Fruit fly (Drosophila melanogaster) whole organism, prepupa: ENCODE data around the gene CG3213.

ENCODE experiments used
- Blimp-1 ChIP-seq: fragments of 200-800 bp; sonication (Bioruptor generic); optimal IDR thresholded peaks from 3 replicates; lab custom pipeline; 2017; ENCODE audit warnings: missing biosample characterization, missing genetic modification characterization, mild to moderate bottlenecking, moderate library complexity, missing genetic modification reagents
- CG10631 ChIP-seq: fragments of 200-800 bp; sonication (Bioruptor generic); optimal IDR thresholded peaks from 2 replicates; lab custom pipeline; 2016; ENCODE audit warnings: missing biosample characterization, missing genetic modification characterization
- CG10669 ChIP-seq: fragments of 200-800 bp; sonication (Bioruptor generic); optimal IDR thresholded peaks from 3 replicates; lab custom pipeline; 2018; ENCODE audit warnings: missing biosample characterization, mild to moderate bottlenecking, missing genetic modification characterization, moderate library complexity
- CG11294 ChIP-seq: fragments of 200-800 bp; sonication (Bioruptor generic); IDR thresholded peaks from 2 replicates; pipeline ENCODE4 v1.3.6; 2022; ENCODE audit warnings: missing biosample characterization, missing genetic modification characterization
- CG11762 ChIP-seq: fragments of 200-800 bp; sonication (Bioruptor generic); optimal IDR thresholded peaks from 3 replicates; lab custom pipeline; 2016; ENCODE audit warnings: missing biosample characterization, missing genetic modification characterization; ENCODE audit not compliant: insufficient read depth
- CG11902 ChIP-seq: fragments of 200-800 bp; sonication (Bioruptor generic); optimal IDR thresholded peaks from 3 replicates; lab custom pipeline; 2016; ENCODE audit warnings: missing biosample characterization, missing genetic modification characterization
- CG15336 ChIP-seq: fragments of 200-800 bp; sonication (Bioruptor generic); IDR thresholded peaks from 2 replicates; pipeline ENCODE4 v1.3.6; 2022; ENCODE audit warnings: missing biosample characterization, missing genetic modification characterization
- CG1621 ChIP-seq: fragments of 200-800 bp; sonication (Bioruptor generic); optimal IDR thresholded peaks from 3 replicates; lab custom pipeline; 2018; ENCODE audit warnings: missing biosample characterization, mild to moderate bottlenecking, missing genetic modification characterization
- CG16779 ChIP-seq: fragments of 200-800 bp; sonication (Bioruptor generic); optimal IDR thresholded peaks from 3 replicates; lab custom pipeline; 2017; ENCODE audit warnings: missing biosample characterization, mild to moderate bottlenecking, missing genetic modification characterization
- CG3032 ChIP-seq: fragments of 200-800 bp; optimal IDR thresholded peaks from 2 replicates; lab custom pipeline; 2019; ENCODE audit warnings: missing biosample characterization, mild to moderate bottlenecking, missing genetic modification characterization, moderate library complexity
- CG32006 ChIP-seq: fragments of 200-800 bp; sonication (Bioruptor generic); optimal IDR thresholded peaks from 3 replicates; lab custom pipeline; 2017; ENCODE audit warnings: missing biosample characterization, mild to moderate bottlenecking, missing genetic modification characterization
- CG34406 ChIP-seq: fragments of 200-800 bp; sonication (Bioruptor generic); optimal IDR thresholded peaks from 3 replicates; lab custom pipeline; 2016; ENCODE audit warnings: missing biosample characterization, missing genetic modification characterization
- CG3919 ChIP-seq: fragments of 200-800 bp; sonication (Bioruptor generic); optimal IDR thresholded peaks from 3 replicates; lab custom pipeline; 2016; ENCODE audit warnings: missing biosample characterization, missing genetic modification characterization
- CG6276 ChIP-seq: fragments of 200-800 bp; sonication (Bioruptor generic); optimal IDR thresholded peaks from 2 replicates; lab custom pipeline; 2017; ENCODE audit warnings: missing biosample characterization, mild to moderate bottlenecking, missing genetic modification characterization
- CG6792 ChIP-seq: fragments of 200-800 bp; sonication (Bioruptor generic); optimal IDR thresholded peaks from 3 replicates; lab custom pipeline; 2016; ENCODE audit warnings: missing biosample characterization, missing genetic modification characterization
- CG6854 ChIP-seq: fragments of 200-800 bp; sonication (Bioruptor generic); optimal IDR thresholded peaks from 2 replicates; lab custom pipeline; 2017; ENCODE audit warnings: missing biosample characterization, mild to moderate bottlenecking, missing genetic modification characterization
- CG8119 ChIP-seq: fragments of 200-800 bp; sonication (Bioruptor generic); IDR thresholded peaks from 3 replicates; pipeline ENCODE4 v1.3.6; 2022; ENCODE audit warnings: missing biosample characterization, missing genetic modification characterization
- CG8319 ChIP-seq: fragments of 200-800 bp; sonication (Bioruptor generic); optimal IDR thresholded peaks from 3 replicates; lab custom pipeline; 2016; ENCODE audit warnings: missing biosample characterization, missing genetic modification characterization
- CG9139 ChIP-seq: fragments of 200-800 bp; sonication (Bioruptor generic); optimal IDR thresholded peaks from 3 replicates; lab custom pipeline; 2017; ENCODE audit warnings: missing biosample characterization, mild to moderate bottlenecking, missing genetic modification characterization
- Eip75B ChIP-seq: fragments of 200-800 bp; sonication (Bioruptor generic); optimal IDR thresholded peaks from 3 replicates; lab custom pipeline; 2016; ENCODE audit warnings: missing biosample characterization, missing genetic modification characterization
- Eip78C ChIP-seq: fragments of 200-800 bp; sonication (Bioruptor generic); peaks from one replicate; lab custom pipeline; 2016; ENCODE audit warnings: missing biosample characterization, missing genetic modification characterization
- Eip93F ChIP-seq: fragments of 200-800 bp; sonication (Bioruptor generic); optimal IDR thresholded peaks from 2 replicates; lab custom pipeline; 2016; ENCODE audit warnings: missing biosample characterization, mild to moderate bottlenecking, missing genetic modification characterization
- Hr39 ChIP-seq: fragments of 200-800 bp; sonication (Bioruptor generic); optimal IDR thresholded peaks from 2 replicates; lab custom pipeline; 2016; ENCODE audit warnings: missing biosample characterization, missing genetic modification characterization
- Hr4 ChIP-seq: fragments of 200-800 bp; sonication (Bioruptor generic); optimal IDR thresholded peaks from 3 replicates; lab custom pipeline; 2016; ENCODE audit warnings: missing biosample characterization, missing genetic modification characterization
- Lpt ChIP-seq: fragments of 200-800 bp; sonication (Bioruptor generic); optimal IDR thresholded peaks from 3 replicates; lab custom pipeline; 2016; ENCODE audit warnings: missing biosample characterization, missing genetic modification characterization
- Met ChIP-seq: fragments of 200-800 bp; sonication (Bioruptor generic); optimal IDR thresholded peaks from 3 replicates; lab custom pipeline; 2016; ENCODE audit warnings: missing biosample characterization, missing genetic modification characterization
- OdsH ChIP-seq: fragments of 200-800 bp; sonication (Bioruptor generic); optimal IDR thresholded peaks from 3 replicates; lab custom pipeline; 2016; ENCODE audit warnings: missing biosample characterization, missing genetic modification characterization
- Smox ChIP-seq: fragments of 200-800 bp; sonication (Bioruptor generic); optimal IDR thresholded peaks from 3 replicates; lab custom pipeline; 2016; ENCODE audit warnings: missing biosample characterization, missing genetic modification characterization
- Sox14 ChIP-seq: fragments of 200-800 bp; sonication (Bioruptor generic); optimal IDR thresholded peaks from 3 replicates; lab custom pipeline; 2016; ENCODE audit warnings: missing biosample characterization, missing genetic modification characterization
- achi ChIP-seq: fragments of 200-800 bp; sonication (Bioruptor generic); optimal IDR thresholded peaks from 3 replicates; lab custom pipeline; 2016; ENCODE audit warnings: missing biosample characterization, missing genetic modification characterization
- acj6 ChIP-seq: fragments of 200-800 bp; sonication (Bioruptor generic); optimal IDR thresholded peaks from 3 replicates; lab custom pipeline; 2016; ENCODE audit warnings: missing biosample characterization, missing genetic modification characterization
- cyc ChIP-seq: fragments of 200-800 bp; sonication (Bioruptor generic); optimal IDR thresholded peaks from 3 replicates; lab custom pipeline; 2016; ENCODE audit warnings: missing biosample characterization, missing genetic modification characterization
- dac ChIP-seq: fragments of 200-800 bp; sonication (Bioruptor generic); optimal IDR thresholded peaks from 2 replicates; lab custom pipeline; 2017; ENCODE audit warnings: missing biosample characterization, mild to moderate bottlenecking, missing genetic modification characterization
- dsx ChIP-seq: fragments of 200-800 bp; optimal IDR thresholded peaks from 3 replicates; lab custom pipeline; 2019; ENCODE audit warnings: missing biosample characterization, mild to moderate bottlenecking, missing genetic modification characterization, moderate library complexity; ENCODE audit not compliant: poor library complexity, severe bottlenecking
- eg ChIP-seq: fragments of 200-800 bp; sonication (Bioruptor generic); IDR thresholded peaks from 3 replicates; pipeline ENCODE4 v1.3.6; 2022; ENCODE audit warnings: missing biosample characterization, missing genetic modification characterization
- esn ChIP-seq: fragments of 200-800 bp; sonication (Bioruptor generic); optimal IDR thresholded peaks from 2 replicates; lab custom pipeline; 2016; ENCODE audit warnings: missing biosample characterization, mild to moderate bottlenecking, missing genetic modification characterization, moderate library complexity
- fd59A ChIP-seq: fragments of 200-800 bp; sonication (Bioruptor generic); optimal IDR thresholded peaks from 2 replicates; lab custom pipeline; 2017; ENCODE audit warnings: missing biosample characterization, mild to moderate bottlenecking, missing genetic modification characterization, missing genetic modification reagents
- fd85E ChIP-seq: fragments of 200-800 bp; sonication (Bioruptor generic); optimal IDR thresholded peaks from 3 replicates; lab custom pipeline; 2016; ENCODE audit warnings: missing biosample characterization, missing genetic modification characterization
- lz ChIP-seq: fragments of 200-800 bp; sonication (Bioruptor generic); optimal IDR thresholded peaks from 3 replicates; lab custom pipeline; 2016; ENCODE audit warnings: missing biosample characterization, missing genetic modification characterization
- net ChIP-seq: fragments of 200-800 bp; sonication (Bioruptor generic); optimal IDR thresholded peaks from 3 replicates; lab custom pipeline; 2016; ENCODE audit warnings: missing biosample characterization, missing genetic modification characterization
- spab ChIP-seq: fragments of 200-800 bp; sonication (Bioruptor generic); optimal IDR thresholded peaks from 2 replicates; lab custom pipeline; 2017; ENCODE audit warnings: missing biosample characterization, mild to moderate bottlenecking, missing genetic modification characterization, missing genetic modification reagents
- svp ChIP-seq: fragments of 200-800 bp; sonication (Bioruptor generic); peaks from one replicate; lab custom pipeline; 2016; ENCODE audit warnings: missing biosample characterization, missing genetic modification characterization
- topi ChIP-seq: fragments of 200-800 bp; sonication (Bioruptor generic); optimal IDR thresholded peaks from 3 replicates; lab custom pipeline; 2016; ENCODE audit warnings: missing biosample characterization, missing genetic modification characterization
- vri ChIP-seq: fragments of 200-800 bp; sonication (Bioruptor generic); optimal IDR thresholded peaks from 3 replicates; lab custom pipeline; 2016; ENCODE audit warnings: missing biosample characterization, mild to moderate bottlenecking, missing genetic modification characterization

Gene CG3213

DNA sequence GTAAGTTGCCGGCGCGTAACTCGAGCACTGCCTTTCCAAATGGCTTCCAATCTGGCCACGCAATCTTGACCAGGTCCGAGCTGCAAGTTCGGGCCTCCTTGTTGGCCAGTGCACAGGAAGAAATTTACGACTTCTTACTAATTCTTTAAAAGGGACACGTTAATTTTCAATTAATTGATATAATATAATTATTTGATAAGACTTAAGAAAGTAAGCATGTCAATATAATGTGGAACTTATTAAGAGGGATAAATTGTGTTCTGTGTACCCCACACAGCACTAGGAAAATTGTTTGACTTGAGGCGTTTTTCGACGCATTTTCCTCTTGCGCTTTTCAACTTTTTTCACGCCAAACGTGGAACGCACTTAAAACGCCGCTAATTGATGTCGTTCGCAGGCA is 33.9 kb downstream of the CG3213 start (continued):
- TF ChIP-seq CG11762 (GFP tag; lab: Kevin White, UChicago) (no peak), eg (GFP tag; lab: Robert Waterston, UW) (peak; percentile 44; the same call in 2 of the 3 replicates), CG32006 (peak; percentile 69), Eip75B (no peak), achi (GFP tag; lab: Kevin White, UChicago) (no peak), Sox14 (GFP tag; lab: Kevin White, UChicago) (no peak), Hr39 (no peak), CG6276 (GFP tag; lab: Kevin White, UChicago) (peak; percentile 36), CG3919 (GFP tag; lab: Kevin White, UChicago) (no peak), Hr4 (GFP tag; lab: Kevin White, UChicago) (peak; percentile 62), Blimp-1 (no peak), CG1621 (no peak), esn (GFP tag; lab: Kevin White, UChicago) (no peak), Met (GFP tag; lab: Kevin White, UChicago) (no peak), CG16779 (tag; lab: Kevin White, UChicago) (no peak), Eip78C (GFP tag; lab: Kevin White, UChicago) (peak; percentile 30), CG10669 (GFP tag; lab: Kevin White, UChicago) (no peak), svp (GFP tag; lab: Kevin White, UChicago) (peak; percentile 10), vri (GFP tag; lab: Kevin White, UChicago) (no peak), CG8319 (GFP tag; lab: Kevin White, UChicago) (no peak), dac (peak; percentile 13), dsx (GFP tag; lab: Kevin White, UChicago) (no peak), Lpt (GFP tag; lab: Kevin White, UChicago) (peak; percentile 11), CG34406 (GFP tag; lab: Kevin White, UChicago) (no peak), CG15336 (GFP tag; lab: Robert Waterston, UW) (peak; percentile 66)

DNA sequence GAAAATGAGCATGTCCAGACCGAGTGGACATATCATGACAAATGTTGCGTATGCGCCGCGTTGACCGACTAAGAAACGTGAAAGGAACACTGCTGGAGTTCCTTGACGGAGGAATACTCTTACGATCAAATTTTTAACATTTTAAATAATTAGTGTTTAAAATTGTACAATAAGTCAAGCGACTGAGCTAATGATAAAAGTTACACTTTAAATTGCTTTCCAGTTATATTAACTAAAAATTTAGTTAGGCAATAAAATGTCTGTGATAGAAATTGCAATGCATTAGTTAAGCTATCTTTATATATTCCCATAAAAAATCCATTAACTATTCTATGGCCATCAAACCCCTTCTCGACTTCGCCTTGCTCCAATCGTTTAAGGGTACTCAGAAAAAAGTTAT is 34.7 kb downstream of the CG3213 start:
- TF ChIP-seq svp (GFP tag; lab: Kevin White, UChicago) (peak; percentile 19), CG11902 (GFP tag; lab: Kevin White, UChicago) (no peak), CG8119 (peak; percentile 21; the same call in 1 of the 3 replicates), CG16779 (tag; lab: Kevin White, UChicago) (no peak), CG15336 (GFP tag; lab: Robert Waterston, UW) (peak; percentile 28; the same call in 1 of the 2 replicates), Hr4 (GFP tag; lab: Kevin White, UChicago) (peak; percentile 26), CG6854 (GFP tag; lab: Kevin White, UChicago) (no peak), acj6 (GFP tag; lab: Kevin White, UChicago) (no peak), CG32006 (peak; percentile 54), Smox (GFP tag; lab: Kevin White, UChicago) (no peak), Eip78C (GFP tag; lab: Kevin White, UChicago) (peak; percentile 52)

DNA sequence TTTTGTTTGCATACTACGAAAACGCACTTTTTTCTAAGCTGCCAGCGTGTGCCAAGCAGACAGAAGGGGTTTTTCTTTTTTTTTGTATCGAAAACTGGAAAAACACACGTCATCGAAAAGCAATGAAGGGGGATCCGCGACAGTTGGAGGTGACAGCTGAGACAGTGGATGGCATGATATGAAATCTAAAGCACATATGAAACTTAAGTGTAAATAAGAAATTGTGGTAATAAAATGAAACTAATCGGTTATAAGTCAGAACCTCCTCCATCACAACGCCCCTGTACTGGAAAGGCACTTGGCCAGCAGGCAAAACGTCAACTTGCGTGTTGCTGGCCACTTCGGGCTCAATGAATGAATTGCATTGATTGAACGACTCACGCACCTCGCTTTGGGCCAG is 35.8 kb downstream of the CG3213 start:
- TF ChIP-seq CG32006 (peak; percentile 28), dac (no peak), CG8119 (0 out of 3 replicates have a peak, but pooled peaks have one; percentile 30), net (GFP tag; lab: Kevin White, UChicago) (no peak), CG6276 (GFP tag; lab: Kevin White, UChicago) (peak; percentile 3), CG15336 (GFP tag; lab: Robert Waterston, UW) (peak; percentile 57; the same call in 1 of the 2 replicates), eg (GFP tag; lab: Robert Waterston, UW) (peak; percentile 57; the same call in 1 of the 3 replicates), esn (GFP tag; lab: Kevin White, UChicago) (no peak), svp (GFP tag; lab: Kevin White, UChicago) (no peak)
- TF ChIP-seq, all 60 proteins: peak for 5

DNA sequence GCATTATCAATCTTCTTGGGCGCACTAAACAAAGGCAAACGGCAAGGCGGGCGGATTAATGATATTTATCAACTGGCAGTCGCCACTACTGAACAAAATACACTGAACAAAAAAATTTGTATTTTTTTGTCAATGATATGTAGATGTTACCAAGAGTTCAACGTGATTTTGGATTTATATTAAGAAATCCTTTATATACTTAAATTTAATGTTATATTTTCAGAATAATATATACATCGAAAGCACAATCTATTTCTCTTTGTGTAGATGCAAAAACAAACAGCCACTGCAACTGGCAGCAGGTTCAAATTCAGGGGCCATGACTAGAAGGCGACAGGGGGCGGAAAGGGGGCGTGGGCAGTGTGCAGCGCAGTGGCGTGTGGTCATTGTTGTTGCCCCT is 36.7 kb downstream of the CG3213 start:
- TF ChIP-seq acj6 (GFP tag; lab: Kevin White, UChicago), result peak; percentile 21
- peak; percentile 54 for TF ChIP-seq CG10669 (GFP tag; lab: Kevin White, UChicago)
- TF ChIP-seq eg (GFP tag; lab: Robert Waterston, UW), result peak; percentile 90
- TF ChIP-seq Lpt (GFP tag; lab: Kevin White, UChicago), result peak; percentile 45
- TF ChIP-seq OdsH (GFP tag; lab: Kevin White, UChicago), result peak; percentile 59
- TF ChIP-seq spab (GFP tag; lab: Kevin White, UChicago), result peak; percentile 34
- TF ChIP-seq CG6792, result peak; percentile 28
- TF ChIP-seq cyc (GFP tag; lab: Kevin White, UChicago), result no peak
- TF ChIP-seq CG6276 (GFP tag; lab: Kevin White, UChicago), result peak; percentile 72
- TF ChIP-seq CG1621, result no peak
- TF ChIP-seq Eip75B, result no peak
- peak; percentile 84 for TF ChIP-seq Eip78C (GFP tag; lab: Kevin White, UChicago)
- TF ChIP-seq Eip93F (GFP tag; lab: Kevin White, UChicago), result no peak
- TF ChIP-seq fd59A (GFP tag; lab: Kevin White, UChicago), result peak; percentile 28
- peak; percentile 22 for TF ChIP-seq CG9139 (GFP tag; lab: Kevin White, UChicago)
- TF ChIP-seq lz (GFP tag; lab: Kevin White, UChicago), result no peak
- no peak for TF ChIP-seq fd85E (GFP tag; lab: Kevin White, UChicago)
- TF ChIP-seq topi (GFP tag; lab: Kevin White, UChicago), result no peak
- TF ChIP-seq CG8119, result peak; percentile 90
- peak; percentile 50 for TF ChIP-seq CG10631 (GFP tag; lab: Kevin White, UChicago)
- TF ChIP-seq CG11294 (GFP tag; lab: Robert Waterston, UW), result peak; percentile 69
- no peak for TF ChIP-seq CG3032
